Worm (Caenorhabditis elegans): ENCODE results near the gene nhr-199.

DNA sequence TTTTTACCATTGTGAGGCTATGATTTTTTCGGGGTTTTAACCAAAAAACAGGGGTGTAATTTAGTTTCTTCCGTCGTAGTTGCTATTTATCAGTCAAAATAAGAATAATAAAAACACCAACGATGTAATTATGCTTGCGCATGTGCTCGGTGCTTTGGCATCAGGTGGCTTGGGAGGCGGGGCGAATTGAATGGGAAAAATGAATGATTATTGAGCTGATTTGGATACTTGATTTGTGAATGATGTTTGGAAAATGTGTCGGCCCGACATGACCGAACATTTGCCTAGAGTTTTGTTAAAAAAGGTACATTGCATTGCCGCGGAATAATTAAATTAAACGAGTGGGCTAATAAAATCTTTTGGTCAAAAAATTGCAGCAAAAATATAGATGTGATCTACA lies 32.5 kb upstream of the nhr-199 start, which contains the start of gene str-38:
- no peak for TF ChIP-seq fos-1 (tag; optimal IDR thresholded peaks at IDR 0.05)
- TF ChIP-seq nhr-11 (tag; optimal IDR thresholded peaks at IDR 0.05), result no peak
- TF ChIP-seq unc-39 (tag; optimal IDR thresholded peaks at IDR 0.05), result no peak
- TF ChIP-seq egl-27 (tag; optimal IDR thresholded peaks at IDR 0.05), result no peak
- TF ChIP-seq ceh-28 (tag; optimal IDR thresholded peaks at IDR 0.05), result no peak
- TF ChIP-seq snpc-4 (tag; optimal IDR thresholded peaks at IDR 0.05), result no peak
- TF ChIP-seq lsy-12 (tag; optimal IDR thresholded peaks at IDR 0.05), result no peak
- TF ChIP-seq pha-4 (tag; optimal IDR thresholded peaks at IDR 0.05), result no peak
- no peak for TF ChIP-seq ceh-82 (tag; optimal IDR thresholded peaks at IDR 0.05)
- no peak for TF ChIP-seq jun-1 (tag; optimal IDR thresholded peaks at IDR 0.05)
